Worm (Caenorhabditis elegans): Measurements from ENCODE around the gene K10B4.1.

- TF ChIP-seq hmg-4 (GFP tag; optimal IDR thresholded peaks at IDR 0.05): no peak
- no peak for TF ChIP-seq scrt-1 (GFP tag; IDR thresholded peaks at IDR 0.05)
- TF ChIP-seq hnd-1 (tag; optimal IDR thresholded peaks at IDR 0.05): no peak
- no peak for TF ChIP-seq pes-1 (GFP tag; IDR thresholded peaks at IDR 0.05)
- TF ChIP-seq ama-1 (optimal IDR thresholded peaks at IDR 0.05): no peak
- no peak for TF ChIP-seq ets-7 (tag; optimal IDR thresholded peaks at IDR 0.05)
Measured at ce11 chrII:116916-117315, 18.4 kb upstream of the K10B4.1 start, which contains the start of gene srt-54.

Data from whole organism, early embryonic.